Worm (Caenorhabditis elegans) whole organism, L3 larva: ENCODE measurements around the gene glr-4.

ENCODE experiments used
- egl-27 ChIP-seq: sonication (generic microtip); optimal IDR thresholded peaks from 4 replicates; lab custom pipeline; 2017; ENCODE audit warnings: missing biosample characterization, missing genetic modification reagents, missing genetic modification characterization
- nhr-12 ChIP-seq: fragments of 150-350 bp; optimal IDR thresholded peaks from 2 replicates; lab custom pipeline; 2014; ENCODE audit warnings: missing biosample characterization, missing genetic modification characterization
- nhr-237 ChIP-seq: fragments of 150-350 bp; optimal IDR thresholded peaks from 2 replicates; lab custom pipeline; 2014; ENCODE audit warnings: missing biosample characterization, missing genetic modification characterization
- nhr-76 ChIP-seq: fragments of 150-350 bp; sonication (generic microtip); optimal IDR thresholded peaks from 5 replicates; lab custom pipeline; 2014; ENCODE audit warnings: missing biosample characterization, missing genetic modification characterization
- skn-1 ChIP-seq: fragments of 150-350 bp; optimal IDR thresholded peaks from 2 replicates; lab custom pipeline; 2014; ENCODE audit warnings: missing biosample characterization, missing genetic modification characterization

DNA sequence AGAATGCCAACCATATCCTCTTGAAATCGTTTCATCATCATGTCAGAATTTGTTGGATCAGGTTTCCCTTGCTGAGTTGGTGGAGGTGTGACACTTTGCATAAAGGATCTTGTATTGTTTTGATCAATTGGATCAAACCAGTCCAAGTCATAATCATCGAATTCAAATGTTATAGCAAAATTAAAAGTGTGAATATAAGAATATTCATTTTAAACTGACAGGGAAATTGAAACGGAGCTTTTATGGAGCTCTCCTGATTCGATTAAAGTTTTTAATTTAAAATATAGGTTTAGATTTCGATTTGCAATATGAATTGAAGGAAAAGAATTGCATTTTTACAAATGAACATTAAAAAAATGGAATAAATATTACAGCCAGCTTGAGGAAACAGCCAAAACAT lies 30.6 kb downstream of the glr-4 start, which contains the start of gene B0228.9:
- TF ChIP-seq egl-27 (no peak), nhr-76 (tag; lab: Kevin White, UChicago) (no peak), nhr-12 (no peak), nhr-237 (no peak), skn-1 (tag; lab: Kevin White, UChicago) (no peak)
